Fruit fly (Drosophila melanogaster) whole organism, embryonic: Measurements from ENCODE around the gene tsh.

Experiments
- Adf1 ChIP-seq: fragments of 200-800 bp; sonication (Bioruptor generic); IDR thresholded peaks from 2 replicates; pipeline ENCODE4 v1.3.6; 2022; ENCODE audit warnings: missing biosample characterization, missing genetic modification characterization
- Antp ChIP-seq: fragments of 200-800 bp; sonication (Bioruptor generic); optimal IDR thresholded peaks from 3 replicates; lab custom pipeline; 2016; ENCODE audit warnings: missing biosample characterization, missing genetic modification characterization
- B-H2 ChIP-seq: fragments of 200-800 bp; sonication (Bioruptor generic); optimal IDR thresholded peaks from 2 replicates; lab custom pipeline; 2018; ENCODE audit warnings: missing biosample characterization, mild to moderate bottlenecking, missing genetic modification characterization
- Blimp-1 ChIP-seq: fragments of 200-800 bp; sonication (Bioruptor generic); optimal IDR thresholded peaks from 3 replicates; lab custom pipeline; 2018; ENCODE audit warnings: missing biosample characterization, missing genetic modification characterization, mild to moderate bottlenecking, moderate library complexity, missing genetic modification reagents
- CG10366 ChIP-seq: fragments of 200-800 bp; sonication (Bioruptor generic); IDR thresholded peaks from 2 replicates; pipeline ENCODE4 v1.3.6; 2022; ENCODE audit warnings: missing biosample characterization, missing genetic modification characterization
- CG11398 ChIP-seq: fragments of 200-800 bp; sonication (Bioruptor generic); optimal IDR thresholded peaks from 2 replicates; lab custom pipeline; 2016; ENCODE audit warnings: missing biosample characterization, missing genetic modification characterization
- CG12299 ChIP-seq: fragments of 200-800 bp; sonication (Bioruptor generic); optimal IDR thresholded peaks from 2 replicates; lab custom pipeline; 2018; ENCODE audit warnings: missing biosample characterization, mild to moderate bottlenecking, missing genetic modification characterization
- CG17361 ChIP-seq: fragments of 200-800 bp; sonication (Bioruptor generic); IDR thresholded peaks from 3 replicates; pipeline ENCODE4 v1.3.6; 2022; ENCODE audit warnings: missing biosample characterization, missing genetic modification characterization
- CG17802 ChIP-seq: fragments of 200-800 bp; sonication (Bioruptor generic); optimal IDR thresholded peaks from 2 replicates; lab custom pipeline; 2018; ENCODE audit warnings: missing biosample characterization, mild to moderate bottlenecking, missing genetic modification characterization, moderate library complexity
- CG31441 ChIP-seq: fragments of 200-800 bp; sonication (Bioruptor generic); IDR thresholded peaks from 2 replicates; pipeline ENCODE4 v1.3.6; 2022; ENCODE audit warnings: missing biosample characterization, missing genetic modification characterization
- CG3281 ChIP-seq: fragments of 200-800 bp; sonication (Bioruptor generic); optimal IDR thresholded peaks from 3 replicates; lab custom pipeline; 2017; ENCODE audit warnings: missing biosample characterization, mild to moderate bottlenecking, missing genetic modification characterization
- CG34422 ChIP-seq: fragments of 200-800 bp; sonication (Bioruptor generic); IDR thresholded peaks from 3 replicates; pipeline ENCODE4 v1.3.6; 2022; ENCODE audit warnings: missing biosample characterization, missing genetic modification characterization
- CG4707 ChIP-seq: fragments of 200-800 bp; sonication (Bioruptor generic); optimal IDR thresholded peaks from 2 replicates; lab custom pipeline; 2018; ENCODE audit warnings: missing biosample characterization, mild to moderate bottlenecking, missing genetic modification characterization, moderate library complexity
- CG5953 ChIP-seq: fragments of 200-800 bp; sonication (Bioruptor generic); IDR thresholded peaks from 2 replicates; pipeline ENCODE4 v1.3.6; 2022; ENCODE audit warnings: missing biosample characterization, missing genetic modification characterization
- CG6813 ChIP-seq: fragments of 200-800 bp; sonication (Bioruptor generic); optimal IDR thresholded peaks from 2 replicates; lab custom pipeline; 2017; ENCODE audit warnings: missing biosample characterization, missing genetic modification characterization, mild to moderate bottlenecking, moderate library complexity, missing genetic modification reagents
- CG6854 ChIP-seq: fragments of 200-800 bp; sonication (Bioruptor generic); optimal IDR thresholded peaks from 3 replicates; lab custom pipeline; 2017; ENCODE audit warnings: missing biosample characterization, mild to moderate bottlenecking, missing genetic modification characterization
- CG7556 ChIP-seq: fragments of 200-800 bp; sonication (Bioruptor generic); optimal IDR thresholded peaks from 2 replicates; lab custom pipeline; 2017; ENCODE audit warnings: missing biosample characterization, mild to moderate bottlenecking, missing genetic modification characterization
- CG8089 ChIP-seq: fragments of 200-800 bp; sonication (Bioruptor generic); optimal IDR thresholded peaks from 3 replicates; lab custom pipeline; 2016; ENCODE audit warnings: missing biosample characterization, missing genetic modification characterization
- Dbx ChIP-seq: fragments of 200-800 bp; sonication (Bioruptor generic); IDR thresholded peaks from 3 replicates; pipeline ENCODE4 v1.3.6; 2022; ENCODE audit warnings: missing biosample characterization, missing genetic modification characterization
- Drgx ChIP-seq: fragments of 200-800 bp; sonication (Bioruptor generic); IDR thresholded peaks from 2 replicates; pipeline ENCODE4 v1.3.6; 2022; ENCODE audit warnings: missing biosample characterization, missing genetic modification characterization
- ERR ChIP-seq: fragments of 200-800 bp; sonication (Bioruptor generic); optimal IDR thresholded peaks from 2 replicates; lab custom pipeline; 2016; ENCODE audit warnings: missing biosample characterization, missing genetic modification characterization
- Hand ChIP-seq: fragments of 200-800 bp; sonication (Bioruptor generic); optimal IDR thresholded peaks from 2 replicates; lab custom pipeline; 2017; ENCODE audit warnings: mild to moderate bottlenecking, missing biosample characterization, missing genetic modification reagents, missing genetic modification characterization
- Hmr ChIP-seq: fragments of 200-800 bp; sonication (Bioruptor generic); optimal IDR thresholded peaks from 3 replicates; lab custom pipeline; 2017; ENCODE audit warnings: mild to moderate bottlenecking, missing biosample characterization, missing genetic modification reagents, missing genetic modification characterization
- Hr3 ChIP-seq: fragments of 200-800 bp; sonication (Bioruptor generic); optimal IDR thresholded peaks from 3 replicates; lab custom pipeline; 2016; ENCODE audit warnings: missing biosample characterization, missing genetic modification characterization
- Mes4 ChIP-seq: fragments of 200-800 bp; sonication (Bioruptor generic); optimal IDR thresholded peaks from 2 replicates; lab custom pipeline; 2016; ENCODE audit warnings: missing biosample characterization, missing genetic modification characterization
- NC2β ChIP-seq: fragments of 200-800 bp; sonication (Bioruptor generic); optimal IDR thresholded peaks from 2 replicates; lab custom pipeline; 2016; ENCODE audit warnings: missing biosample characterization, missing genetic modification characterization
- Nf-YA ChIP-seq: fragments of 200-800 bp; sonication (Bioruptor generic); IDR thresholded peaks from 2 replicates; pipeline ENCODE4 v1.3.6; 2022; ENCODE audit warnings: missing biosample characterization, missing genetic modification characterization
- Oaz ChIP-seq: fragments of 200-800 bp; sonication (Bioruptor generic); IDR thresholded peaks from 2 replicates; pipeline ENCODE4 v1.3.6; 2022; ENCODE audit warnings: missing biosample characterization, missing genetic modification characterization
- Opbp ChIP-seq: fragments of 200-800 bp; sonication (Bioruptor generic); IDR thresholded peaks from 3 replicates; pipeline ENCODE4 v1.3.6; 2022; ENCODE audit warnings: missing biosample characterization, missing genetic modification characterization; ENCODE audit not compliant: partially characterized antibody
- Stat92E ChIP-seq, 3 experiments: fragments of >200 bp in 2 of 3; fragments of 200-800 bp in 1 of 3; sonication (Bioruptor generic) in 1 of 3; optimal IDR thresholded peaks; 2 replicates each; lab custom pipeline; 2017 to 2019; ENCODE audit warnings: missing biosample characterization in 3 of 3, missing genetic modification characterization in 3 of 3, mild to moderate bottlenecking in 1 of 3, moderate library complexity in 1 of 3
- Taf1 ChIP-seq: fragments of 200-800 bp; sonication (Bioruptor generic); IDR thresholded peaks from 2 replicates; pipeline ENCODE4 v1.3.6; 2022; ENCODE audit warnings: missing biosample characterization, missing genetic modification characterization
- Tbp ChIP-seq: fragments of >200 bp; optimal IDR thresholded peaks from 2 replicates; lab custom pipeline; 2018; ENCODE audit warnings: missing biosample characterization, missing genetic modification characterization
- Trl ChIP-seq, 3 experiments: fragments of >200 bp in 2 of 3; fragments of 200-800 bp in 1 of 3; sonication (Bioruptor generic) in 1 of 3; optimal IDR thresholded peaks; 2 replicates in 1 of 3; 3 replicates in 2 of 3; lab custom pipeline; 2016 to 2017; ENCODE audit warnings: missing biosample characterization in 1 of 3, missing genetic modification characterization in 1 of 3
- Usf ChIP-seq: fragments of 200-800 bp; sonication (Bioruptor generic); optimal IDR thresholded peaks from 2 replicates; lab custom pipeline; 2017; ENCODE audit warnings: missing genotype, missing biosample characterization, missing genetic modification characterization
- bowl ChIP-seq: fragments of 200-800 bp; sonication (Bioruptor generic); IDR thresholded peaks from 2 replicates; pipeline ENCODE4 v1.3.6; 2022; ENCODE audit warnings: missing biosample characterization, missing genetic modification characterization
- cad ChIP-seq: fragments of >200 bp; optimal IDR thresholded peaks from 2 replicates; lab custom pipeline; 2017; ENCODE audit warnings: missing biosample characterization, missing genetic modification characterization
- ci ChIP-seq: fragments of 200-800 bp; sonication (Bioruptor generic); IDR thresholded peaks from 3 replicates; pipeline ENCODE4 v1.3.6; 2022; ENCODE audit warnings: missing biosample characterization, missing genetic modification characterization
- emc ChIP-seq: fragments of 200-800 bp; sonication (Bioruptor generic); optimal IDR thresholded peaks from 2 replicates; lab custom pipeline; 2016; ENCODE audit warnings: missing biosample characterization, missing genetic modification characterization
- esg ChIP-seq: fragments of 200-800 bp; sonication (Bioruptor generic); conservative IDR thresholded peaks from 2 replicates; pipeline ENCODE4 v1.3.6; 2022; ENCODE audit warnings: missing biosample characterization, missing genetic modification characterization
- fd3F ChIP-seq: fragments of 200-800 bp; sonication (Bioruptor generic); optimal IDR thresholded peaks from 2 replicates; lab custom pipeline; 2018; ENCODE audit warnings: missing biosample characterization, mild to moderate bottlenecking, missing genetic modification characterization, moderate library complexity
- gce ChIP-seq: fragments of 200-800 bp; sonication (Bioruptor generic); IDR thresholded peaks from 3 replicates; pipeline ENCODE4 v1.3.6; 2022; ENCODE audit warnings: missing biosample characterization, missing genetic modification characterization
- hbn ChIP-seq: fragments of 200-800 bp; sonication (Bioruptor generic); IDR thresholded peaks from 2 replicates; pipeline ENCODE4 v1.3.6; 2022; ENCODE audit warnings: missing biosample characterization, missing genetic modification characterization; ENCODE audit not compliant: partially characterized antibody
- hth ChIP-seq: fragments of >200 bp; optimal IDR thresholded peaks from 2 replicates; lab custom pipeline; 2017; ENCODE audit warnings: inconsistent platforms
- oc ChIP-seq: fragments of 200-800 bp; sonication (Bioruptor generic); optimal IDR thresholded peaks from 2 replicates; lab custom pipeline; 2018; ENCODE audit warnings: missing biosample characterization, mild to moderate bottlenecking, missing genetic modification characterization, moderate library complexity
- pho ChIP-seq: fragments of 200-800 bp; sonication (Bioruptor generic); optimal IDR thresholded peaks from 2 replicates; lab custom pipeline; 2016; ENCODE audit warnings: missing biosample characterization, missing genetic modification characterization
- pzg ChIP-seq: fragments of 200-800 bp; sonication (Bioruptor generic); optimal IDR thresholded peaks from 3 replicates; lab custom pipeline; 2018; ENCODE audit warnings: missing biosample characterization, mild to moderate bottlenecking, missing genetic modification characterization, moderate library complexity
- sqz ChIP-seq: fragments of 200-800 bp; sonication (Bioruptor generic); optimal IDR thresholded peaks from 3 replicates; lab custom pipeline; 2018; ENCODE audit warnings: missing biosample characterization, mild to moderate bottlenecking, missing genetic modification characterization
- wor ChIP-seq: fragments of 200-800 bp; sonication (Bioruptor generic); IDR thresholded peaks from 2 replicates; pipeline ENCODE4 v1.3.6; 2022; ENCODE audit warnings: missing biosample characterization, missing genetic modification characterization
- z ChIP-seq: fragments of 200-800 bp; sonication (Bioruptor generic); IDR thresholded peaks from 3 replicates; pipeline ENCODE4 v1.3.6; 2022; ENCODE audit warnings: missing biosample characterization, missing genetic modification characterization

Gene tsh

dm6 chr2L:21846374-21847297, 18.2 kb downstream of the tsh start:
- TF ChIP-seq Taf1 (no peak), z (GFP tag; lab: Robert Waterston, UW) (no peak), cad (GFP tag; lab: Kevin White, UChicago) (no peak), fd3F (GFP tag; lab: Kevin White, UChicago) (no peak), Usf (peak; percentile 43), ERR (GFP tag; lab: Kevin White, UChicago) (no peak), Stat92E (GFP tag; optimal IDR thresholded peaks at IDR 0.05; lab: Kevin White, UChicago) (peak in 1 of 3 experiments; percentile 30), Adf1 (GFP tag; lab: Robert Waterston, UW) (no peak), CG3281 (peak; percentile 2), Hr3 (GFP tag; lab: Kevin White, UChicago) (peak; percentile 61), bowl (GFP tag; lab: Robert Waterston, UW) (no peak), Tbp (GFP tag; lab: Kevin White, UChicago) (no peak), Trl (optimal IDR thresholded peaks at IDR 0.05; lab: Kevin White, UChicago) (peak; percentile 7 to 33), Trl (GFP tag; optimal IDR thresholded peaks at IDR 0.05; lab: Kevin White, UChicago) (peak; percentile 79), Blimp-1 (GFP tag; lab: Kevin White, UChicago) (peak; percentile 66), CG31441 (GFP tag; lab: Robert Waterston, UW) (peak; percentile 66), Opbp (GFP tag; lab: Robert Waterston, UW) (0 out of 3 replicates have a peak, but pooled peaks have one; percentile 1), Dbx (no peak), Drgx (GFP tag; lab: Robert Waterston, UW) (peak; percentile 66), CG4707 (peak; percentile 37), hth (lab: Kevin White, UChicago) (no peak), oc (no peak), esg (GFP tag; lab: Robert Waterston, UW) (peak; percentile 32; the same call in 1 of the 2 replicates), CG6854 (GFP tag; lab: Kevin White, UChicago) (no peak), CG10366 (GFP tag; lab: Robert Waterston, UW) (0 out of 2 replicates have a peak, but pooled peaks have one; percentile 8), wor (GFP tag; lab: Robert Waterston, UW) (no peak), CG7556 (GFP tag; lab: Kevin White, UChicago) (peak; percentile 68), hbn (GFP tag; lab: Robert Waterston, UW) (no peak), Nf-YA (GFP tag; lab: Robert Waterston, UW) (no peak), gce (GFP tag; lab: Robert Waterston, UW) (no peak), CG8089 (GFP tag; lab: Kevin White, UChicago) (peak; percentile 73), CG17361 (GFP tag; lab: Robert Waterston, UW) (peak; percentile 79), B-H2 (GFP tag; lab: Kevin White, UChicago) (no peak), pzg (GFP tag; lab: Kevin White, UChicago) (no peak), CG11398 (GFP tag; lab: Kevin White, UChicago) (peak; percentile 63), pho (GFP tag; lab: Kevin White, UChicago) (no peak), Antp (GFP tag; lab: Kevin White, UChicago) (peak; percentile 69), Mes4 (peak; percentile 58), CG5953 (no peak), Hand (GFP tag; lab: Kevin White, UChicago) (no peak), ci (peak; percentile 76; the same call in 2 of the 3 replicates), emc (GFP tag; lab: Kevin White, UChicago) (no peak), CG6813 (GFP tag; lab: Kevin White, UChicago) (peak; percentile 22), CG12299 (no peak), CG17802 (tag; lab: Kevin White, UChicago) (peak; percentile 13), Hmr (no peak), NC2β (GFP tag; lab: Kevin White, UChicago) (peak; percentile 54), CG34422 (GFP tag; lab: Robert Waterston, UW) (peak; percentile 53; the same call in 1 of the 3 replicates), sqz (GFP tag; lab: Kevin White, UChicago) (no peak), Oaz (GFP tag; lab: Robert Waterston, UW) (no peak)
